Fruit fly (Drosophila melanogaster) whole organism, embryonic: Measurements from ENCODE around the gene CG18420.

Experiments used
- Atf3 ChIP-seq: fragments of 200-800 bp; sonication (Bioruptor generic); optimal IDR thresholded peaks from 3 replicates; lab custom pipeline; 2016; ENCODE audit warnings: missing biosample characterization, missing genetic modification characterization
- Bteb2 ChIP-seq: fragments of 200-800 bp; sonication (Bioruptor generic); optimal IDR thresholded peaks from 2 replicates; lab custom pipeline; 2016; ENCODE audit warnings: missing biosample characterization, missing genetic modification characterization
- CG14965 ChIP-seq: fragments of 200-800 bp; sonication (Bioruptor generic); optimal IDR thresholded peaks from 2 replicates; lab custom pipeline; 2016; ENCODE audit warnings: missing biosample characterization, missing genetic modification characterization, borderline replicate concordance
- CG15269 ChIP-seq: fragments of 200-800 bp; sonication (Bioruptor generic); optimal IDR thresholded peaks from 2 replicates; lab custom pipeline; 2018; ENCODE audit warnings: missing biosample characterization, mild to moderate bottlenecking, missing genetic modification characterization, moderate library complexity
- CG15601 ChIP-seq: fragments of 200-800 bp; sonication (Bioruptor generic); optimal IDR thresholded peaks from 3 replicates; lab custom pipeline; 2019; ENCODE audit warnings: missing biosample characterization, mild to moderate bottlenecking, missing genetic modification characterization, moderate library complexity
- CG16813 ChIP-seq: fragments of 200-800 bp; sonication (Bioruptor generic); IDR thresholded peaks from 3 replicates; pipeline ENCODE4 v1.3.6; 2022; ENCODE audit warnings: missing biosample characterization, missing genetic modification characterization; ENCODE audit not compliant: partially characterized antibody
- CG17829 ChIP-seq: fragments of 200-800 bp; optimal IDR thresholded peaks from 2 replicates; lab custom pipeline; 2019; ENCODE audit warnings: missing biosample characterization, mild to moderate bottlenecking, missing genetic modification characterization, moderate library complexity
- CG31441 ChIP-seq: fragments of 200-800 bp; sonication (Bioruptor generic); IDR thresholded peaks from 2 replicates; pipeline ENCODE4 v1.3.6; 2022; ENCODE audit warnings: missing biosample characterization, missing genetic modification characterization
- CG3838 ChIP-seq: fragments of 200-800 bp; sonication (Bioruptor generic); optimal IDR thresholded peaks from 3 replicates; lab custom pipeline; 2016; ENCODE audit warnings: missing biosample characterization, missing genetic modification characterization
- CG5245 ChIP-seq: fragments of 200-800 bp; sonication (Bioruptor generic); optimal IDR thresholded peaks from 3 replicates; lab custom pipeline; 2016; ENCODE audit warnings: missing biosample characterization, missing genetic modification characterization
- CG6791 ChIP-seq: fragments of 200-800 bp; sonication (Bioruptor generic); IDR thresholded peaks from 3 replicates; pipeline ENCODE4 v1.3.6; 2022; ENCODE audit warnings: missing biosample characterization, missing genetic modification characterization; ENCODE audit not compliant: partially characterized antibody
- CG7271 ChIP-seq: fragments of 200-800 bp; sonication (Bioruptor generic); optimal IDR thresholded peaks from 2 replicates; lab custom pipeline; 2018; ENCODE audit warnings: missing biosample characterization, mild to moderate bottlenecking, missing genetic modification characterization, moderate library complexity
- CG7987 ChIP-seq: fragments of 200-800 bp; sonication (Bioruptor generic); optimal IDR thresholded peaks from 2 replicates; lab custom pipeline; 2018; ENCODE audit warnings: missing biosample characterization, mild to moderate bottlenecking, missing genetic modification characterization, moderate library complexity
- CG9797 ChIP-seq: fragments of 200-800 bp; sonication (Bioruptor generic); optimal IDR thresholded peaks from 3 replicates; lab custom pipeline; 2018; ENCODE audit warnings: missing biosample characterization, mild to moderate bottlenecking, missing genetic modification characterization
- CkIIα-i1 ChIP-seq: fragments of 200-800 bp; sonication (Bioruptor generic); IDR thresholded peaks from 2 replicates; pipeline ENCODE4 v1.3.6; 2022; ENCODE audit warnings: missing biosample characterization, missing genetic modification characterization
- Dfd ChIP-seq, 2 experiments: fragments of >200 bp; optimal IDR thresholded peaks; 2 replicates each; lab custom pipeline; 2017; ENCODE audit warnings: missing biosample characterization in 2 of 2, missing genetic modification characterization in 2 of 2
- Fer1 ChIP-seq: fragments of 200-800 bp; sonication (Bioruptor generic); optimal IDR thresholded peaks from 2 replicates; lab custom pipeline; 2017; ENCODE audit warnings: missing biosample characterization, mild to moderate bottlenecking, missing genetic modification characterization
- H2.0 ChIP-seq: fragments of 200-800 bp; sonication (Bioruptor generic); IDR thresholded peaks from 2 replicates; pipeline ENCODE4 v1.3.6; 2022; ENCODE audit warnings: missing biosample characterization, missing genetic modification characterization
- HHEX ChIP-seq: fragments of 200-800 bp; sonication (Bioruptor generic); optimal IDR thresholded peaks from 3 replicates; lab custom pipeline; 2017; ENCODE audit warnings: missing biosample characterization, mild to moderate bottlenecking, missing genetic modification characterization, missing genetic modification reagents
- HLH4C ChIP-seq: fragments of 200-800 bp; sonication (Bioruptor generic); IDR thresholded peaks from 3 replicates; pipeline ENCODE4 v1.3.6; 2022; ENCODE audit warnings: missing biosample characterization, missing genetic modification characterization; ENCODE audit not compliant: partially characterized antibody
- Nf-YC ChIP-seq: fragments of 200-800 bp; optimal IDR thresholded peaks from 3 replicates; lab custom pipeline; 2019; ENCODE audit warnings: missing biosample characterization, mild to moderate bottlenecking, missing genetic modification characterization, moderate library complexity
- Sry-β ChIP-seq: fragments of 200-800 bp; sonication (Bioruptor generic); optimal IDR thresholded peaks from 2 replicates; lab custom pipeline; 2018; ENCODE audit warnings: missing biosample characterization, mild to moderate bottlenecking, missing genetic modification characterization, moderate library complexity
- Ssrp ChIP-seq: fragments of 200-800 bp; sonication (Bioruptor generic); optimal IDR thresholded peaks from 2 replicates; lab custom pipeline; 2018; ENCODE audit warnings: missing biosample characterization, mild to moderate bottlenecking, missing genetic modification characterization, moderate library complexity
- Xbp1 ChIP-seq: fragments of 200-800 bp; sonication (Bioruptor generic); optimal IDR thresholded peaks from 3 replicates; lab custom pipeline; 2016; ENCODE audit warnings: missing biosample characterization, mild to moderate bottlenecking, missing genetic modification characterization
- Xrp1 ChIP-seq: fragments of 200-800 bp; sonication (Bioruptor generic); IDR thresholded peaks from 2 replicates; pipeline ENCODE4 v1.3.6; 2022; ENCODE audit warnings: missing biosample characterization, missing genetic modification characterization
- bowl ChIP-seq: fragments of 200-800 bp; sonication (Bioruptor generic); IDR thresholded peaks from 2 replicates; pipeline ENCODE4 v1.3.6; 2022; ENCODE audit warnings: missing biosample characterization, missing genetic modification characterization
- caup ChIP-seq: fragments of 200-800 bp; sonication (Bioruptor generic); optimal IDR thresholded peaks from 3 replicates; lab custom pipeline; 2017; ENCODE audit warnings: missing biosample characterization, mild to moderate bottlenecking, missing genetic modification characterization, moderate library complexity; ENCODE audit not compliant: severe bottlenecking
- chinmo ChIP-seq: fragments of 200-800 bp; sonication (Bioruptor generic); IDR thresholded peaks from 4 replicates; pipeline ENCODE4 v1.3.6; 2022; ENCODE audit warnings: missing biosample characterization, missing genetic modification characterization; ENCODE audit not compliant: partially characterized antibody
- ems ChIP-seq: fragments of 200-800 bp; sonication (Bioruptor generic); optimal IDR thresholded peaks from 3 replicates; lab custom pipeline; 2016; ENCODE audit warnings: missing biosample characterization, missing genetic modification characterization
- ewg ChIP-seq: fragments of 200-800 bp; sonication (Bioruptor generic); optimal IDR thresholded peaks from 3 replicates; lab custom pipeline; 2017; ENCODE audit warnings: mild to moderate bottlenecking, missing biosample characterization, missing genetic modification reagents, missing genetic modification characterization
- fru ChIP-seq: fragments of >200 bp; optimal IDR thresholded peaks from 2 replicates; lab custom pipeline; 2017
- grau ChIP-seq: fragments of 200-800 bp; optimal IDR thresholded peaks from 3 replicates; lab custom pipeline; 2019; ENCODE audit warnings: missing biosample characterization, mild to moderate bottlenecking, missing genetic modification characterization, moderate library complexity
- gsb ChIP-seq: fragments of 200-800 bp; sonication (Bioruptor generic); IDR thresholded peaks from 2 replicates; pipeline ENCODE4 v1.3.6; 2022; ENCODE audit warnings: missing biosample characterization, missing genetic modification characterization
- ham ChIP-seq: fragments of 200-800 bp; sonication (Bioruptor generic); IDR thresholded peaks from 2 replicates; pipeline ENCODE4 v1.3.6; 2022; ENCODE audit warnings: missing biosample characterization, missing genetic modification characterization
- hbn ChIP-seq: fragments of 200-800 bp; sonication (Bioruptor generic); IDR thresholded peaks from 2 replicates; pipeline ENCODE4 v1.3.6; 2022; ENCODE audit warnings: missing biosample characterization, missing genetic modification characterization; ENCODE audit not compliant: partially characterized antibody
- hkb ChIP-seq, 2 experiments: fragments of 200-800 bp in 1 of 2; fragments of >200 bp in 1 of 2; sonication (Bioruptor generic) in 1 of 2; IDR thresholded peaks in 1 of 2; optimal IDR thresholded peaks in 1 of 2; 2 replicates each; pipeline versions ENCODE4 v1.3.6 to Lab custom; 2017 to 2022; ENCODE audit warnings: missing biosample characterization in 1 of 2, missing genetic modification characterization in 1 of 2
- sens-2 ChIP-seq: fragments of 200-800 bp; sonication (Bioruptor generic); IDR thresholded peaks from 2 replicates; pipeline ENCODE4 v1.3.6; 2022; ENCODE audit warnings: missing biosample characterization, missing genetic modification characterization
- sim ChIP-seq: fragments of 200-800 bp; sonication (Bioruptor generic); IDR thresholded peaks from 2 replicates; pipeline ENCODE4 v1.3.6; 2022; ENCODE audit warnings: missing biosample characterization, missing genetic modification characterization
- slbo ChIP-seq: fragments of 200-800 bp; sonication (Bioruptor generic); IDR thresholded peaks from 2 replicates; pipeline ENCODE4 v1.3.6; 2022; ENCODE audit warnings: missing biosample characterization, missing genetic modification characterization
- sna ChIP-seq: fragments of 200-800 bp; sonication (Bioruptor generic); IDR thresholded peaks from 2 replicates; pipeline ENCODE4 v1.3.6; 2022; ENCODE audit warnings: missing biosample characterization, missing genetic modification characterization; ENCODE audit not compliant: partially characterized antibody
- tx ChIP-seq: fragments of 200-800 bp; sonication (Bioruptor generic); optimal IDR thresholded peaks from 2 replicates; lab custom pipeline; 2016; ENCODE audit warnings: missing biosample characterization, missing genetic modification characterization

CG18420 gene

dm6 chr2L:14796542-14796941 lies at the start of gene CG18420:
CG18420 (minus strand) TSS chr2L:14796642.
- TF ChIP-seq CG7271 (tag; lab: Kevin White, UChicago) (no peak), CG6791 (GFP tag; lab: Robert Waterston, UW) (no peak), CG17829 (tag; lab: Kevin White, UChicago) (no peak), Ssrp (no peak), tx (GFP tag; lab: Kevin White, UChicago) (no peak), HHEX (no peak), caup (no peak), CkIIα-i1 (GFP tag; lab: Robert Waterston, UW) (no peak), CG15601 (tag; lab: Kevin White, UChicago) (no peak), CG14965 (GFP tag; lab: Kevin White, UChicago) (no peak), sna (GFP tag; lab: Robert Waterston, UW) (no peak), Bteb2 (GFP tag; lab: Kevin White, UChicago) (no peak), HLH4C (GFP tag; lab: Robert Waterston, UW) (no peak), CG7987 (GFP tag; lab: Kevin White, UChicago) (no peak), ewg (GFP tag; lab: Kevin White, UChicago) (no peak), CG15269 (tag; lab: Kevin White, UChicago) (no peak), sens-2 (GFP tag; lab: Robert Waterston, UW) (no peak), gsb (GFP tag; lab: Robert Waterston, UW) (no peak), CG31441 (no peak), CG9797 (no peak)
- TF ChIP-seq, all 482 proteins: peak for 0

- TF ChIP-seq CG5245, result no peak
- TF ChIP-seq slbo (GFP tag; lab: Robert Waterston, UW), result no peak
- TF ChIP-seq Sry-β, result no peak
- no peak for TF ChIP-seq Atf3 (GFP tag; lab: Kevin White, UChicago)
- no peak for TF ChIP-seq H2.0 (GFP tag; lab: Robert Waterston, UW)
These were observed 45.6 kb upstream of the CG18420 start, which contains the start of gene CG42682 for dm6 chr2L:14842058-14842457. CG42682 (plus strand) TSS chr2L:14842358.

DNA sequence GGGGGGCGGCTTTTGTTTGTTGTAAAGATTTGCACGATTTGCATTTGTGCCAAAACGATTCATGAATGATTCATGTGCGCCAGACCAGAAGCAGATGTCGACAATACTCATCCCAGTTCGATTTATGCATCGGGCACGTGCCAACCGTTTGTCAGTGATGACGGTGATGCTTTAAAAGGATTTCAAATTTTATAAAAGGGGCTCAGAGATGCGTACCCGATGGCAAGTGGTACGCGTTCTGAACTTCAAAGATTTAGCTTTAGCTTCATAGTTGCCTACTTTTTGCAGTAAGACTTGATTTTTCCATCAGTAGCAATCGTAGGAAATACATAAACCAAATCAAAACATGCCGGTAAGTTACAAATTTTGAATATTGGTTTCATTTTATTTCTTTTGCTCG lies 14.0 kb upstream of the CG18420 start, which contains the start of gene CG33309:
Gene CG33309, plus strand, starts transcription at position 301 of the 400 bp plus-strand sequence.
- TF ChIP-seq Fer1 (GFP tag; lab: Kevin White, UChicago) (no peak), Xbp1 (GFP tag; lab: Kevin White, UChicago) (no peak), CG16813 (GFP tag; lab: Robert Waterston, UW) (no peak), Xrp1 (GFP tag; lab: Robert Waterston, UW) (no peak), Nf-YC (no peak), sim (GFP tag; lab: Robert Waterston, UW) (no peak)

DNA sequence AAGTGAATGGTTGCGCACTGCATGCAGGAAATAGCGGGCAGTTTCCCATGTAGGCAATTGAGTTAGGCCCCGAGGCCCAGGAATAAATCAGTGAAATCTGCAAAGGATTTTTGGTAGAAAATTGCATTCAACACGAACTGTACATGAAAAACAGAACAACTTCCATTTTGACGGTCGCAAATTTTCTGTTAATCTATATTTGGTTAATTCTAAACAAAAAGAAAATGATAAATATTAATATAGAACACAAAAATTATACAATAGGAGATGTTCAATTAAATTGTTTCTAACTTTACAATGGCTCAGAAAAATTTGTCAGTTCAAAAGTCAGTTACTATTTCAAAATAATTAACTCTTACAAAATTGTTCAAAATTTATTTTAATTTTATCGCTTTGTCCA lies 5.6 kb upstream of the CG18420 start, which contains the start of gene CG33308:
Gene CG33308, plus strand, starts transcription at position 301 of the 400 bp plus-strand sequence.
- no peak for TF ChIP-seq hbn
- TF ChIP-seq ham, result no peak
- TF ChIP-seq Dfd (GFP tag; optimal IDR thresholded peaks at IDR 0.05; lab: Kevin White, UChicago), result no peak
- TF ChIP-seq chinmo (GFP tag; lab: Robert Waterston, UW), result no peak
- no peak for TF ChIP-seq hkb (optimal IDR thresholded peaks at IDR 0.05; lab: Kevin White, UChicago)
- TF ChIP-seq hkb (GFP tag; IDR thresholded peaks at IDR 0.05; lab: Robert Waterston, UW), result no peak
- TF ChIP-seq ems, result no peak
- TF ChIP-seq bowl (GFP tag; lab: Robert Waterston, UW), result no peak
- TF ChIP-seq grau (tag; lab: Kevin White, UChicago), result no peak
- no peak for TF ChIP-seq CG3838 (GFP tag; lab: Kevin White, UChicago)
- TF ChIP-seq CG9797, result no peak
- TF ChIP-seq fru (lab: Kevin White, UChicago), result no peak
